Fruit fly (Drosophila melanogaster) whole organism, embryonic: Measurements from ENCODE around the gene CG2076.

Experiments used
- CG12104 ChIP-seq: fragments of 200-800 bp; sonication (Bioruptor generic); optimal IDR thresholded peaks from 3 replicates; lab custom pipeline; 2016; ENCODE audit warnings: missing biosample characterization, missing genetic modification characterization
- CG16779 ChIP-seq: fragments of 200-800 bp; sonication (Bioruptor generic); IDR thresholded peaks from 2 replicates; pipeline ENCODE4 v1.3.6; 2022; ENCODE audit warnings: missing biosample characterization, missing genetic modification characterization
- CG7987 ChIP-seq: fragments of 200-800 bp; sonication (Bioruptor generic); optimal IDR thresholded peaks from 2 replicates; lab custom pipeline; 2018; ENCODE audit warnings: missing biosample characterization, mild to moderate bottlenecking, missing genetic modification characterization, moderate library complexity
- Dek ChIP-seq: fragments of 200-800 bp; sonication (Bioruptor generic); optimal IDR thresholded peaks from 3 replicates; lab custom pipeline; 2019; ENCODE audit warnings: missing biosample characterization, mild to moderate bottlenecking, missing genetic modification characterization, moderate library complexity
- Drgx ChIP-seq: fragments of 200-800 bp; sonication (Bioruptor generic); IDR thresholded peaks from 2 replicates; pipeline ENCODE4 v1.3.6; 2022; ENCODE audit warnings: missing biosample characterization, missing genetic modification characterization
- HmgD ChIP-seq: fragments of 200-800 bp; sonication (Bioruptor generic); optimal IDR thresholded peaks from 3 replicates; lab custom pipeline; 2016; ENCODE audit warnings: missing biosample characterization, missing genetic modification characterization
- Sry-δ ChIP-seq: fragments of 200-800 bp; sonication (Bioruptor generic); optimal IDR thresholded peaks from 2 replicates; lab custom pipeline; 2016; ENCODE audit warnings: missing biosample characterization, missing genetic modification characterization
- abd-A ChIP-seq: fragments of 200-800 bp; sonication (Bioruptor generic); optimal IDR thresholded peaks from 3 replicates; lab custom pipeline; 2019; ENCODE audit warnings: missing biosample characterization, mild to moderate bottlenecking, missing genetic modification characterization, moderate library complexity
- ham ChIP-seq: fragments of 200-800 bp; sonication (Bioruptor generic); IDR thresholded peaks from 2 replicates; pipeline ENCODE4 v1.3.6; 2022; ENCODE audit warnings: missing biosample characterization, missing genetic modification characterization
- her ChIP-seq: fragments of 200-800 bp; sonication (Bioruptor generic); optimal IDR thresholded peaks from 2 replicates; lab custom pipeline; 2016; ENCODE audit warnings: missing biosample characterization, missing genetic modification characterization
- inv ChIP-seq: fragments of 200-800 bp; sonication (Bioruptor generic); IDR thresholded peaks from 2 replicates; pipeline ENCODE4 v1.3.6; 2022; ENCODE audit warnings: missing biosample characterization, missing genetic modification characterization; ENCODE audit not compliant: partially characterized antibody
- pita ChIP-seq: fragments of 200-800 bp; sonication (Bioruptor generic); optimal IDR thresholded peaks from 2 replicates; lab custom pipeline; 2017; ENCODE audit warnings: missing biosample characterization, mild to moderate bottlenecking, missing genetic modification characterization
- pnt ChIP-seq: fragments of 200-800 bp; sonication (Bioruptor generic); optimal IDR thresholded peaks from 3 replicates; lab custom pipeline; 2016; ENCODE audit warnings: missing biosample characterization, missing genetic modification characterization

- TF ChIP-seq Sry-δ (GFP tag; lab: Kevin White, UChicago): no peak
- TF ChIP-seq pnt (GFP tag; lab: Kevin White, UChicago): no peak
- no peak for TF ChIP-seq CG16779 (GFP tag; lab: Robert Waterston, UW)
- TF ChIP-seq Dek: no peak
- no peak for TF ChIP-seq Drgx (GFP tag; lab: Robert Waterston, UW)
- no peak for TF ChIP-seq ham (GFP tag; lab: Robert Waterston, UW)
- no peak for TF ChIP-seq HmgD (GFP tag; lab: Kevin White, UChicago)
- no peak for TF ChIP-seq abd-A
- TF ChIP-seq CG12104 (GFP tag; lab: Kevin White, UChicago): no peak
- no peak for TF ChIP-seq CG7987 (GFP tag; lab: Kevin White, UChicago)
- TF ChIP-seq inv (GFP tag; lab: Robert Waterston, UW): no peak
- no peak for TF ChIP-seq pita (GFP tag; lab: Kevin White, UChicago)
- TF ChIP-seq her (GFP tag; lab: Kevin White, UChicago): no peak
These were observed 5.3 kb downstream of the CG2076 start for dm6 chrX:11095276-11095675.
